Fruit fly (Drosophila melanogaster) whole organism, prepupa: Measurements from ENCODE around the gene Arl4.

ENCODE experiments used
- Blimp-1 ChIP-seq: fragments of 200-800 bp; sonication (Bioruptor generic); optimal IDR thresholded peaks from 3 replicates; lab custom pipeline; 2017; ENCODE audit warnings: missing biosample characterization, missing genetic modification characterization, mild to moderate bottlenecking, moderate library complexity, missing genetic modification reagents
- CG10631 ChIP-seq: fragments of 200-800 bp; sonication (Bioruptor generic); optimal IDR thresholded peaks from 2 replicates; lab custom pipeline; 2016; ENCODE audit warnings: missing biosample characterization, missing genetic modification characterization
- CG11294 ChIP-seq: fragments of 200-800 bp; sonication (Bioruptor generic); IDR thresholded peaks from 2 replicates; pipeline ENCODE4 v1.3.6; 2022; ENCODE audit warnings: missing biosample characterization, missing genetic modification characterization
- CG11762 ChIP-seq: fragments of 200-800 bp; sonication (Bioruptor generic); optimal IDR thresholded peaks from 3 replicates; lab custom pipeline; 2016; ENCODE audit warnings: missing biosample characterization, missing genetic modification characterization; ENCODE audit not compliant: insufficient read depth
- CG11902 ChIP-seq: fragments of 200-800 bp; sonication (Bioruptor generic); optimal IDR thresholded peaks from 3 replicates; lab custom pipeline; 2016; ENCODE audit warnings: missing biosample characterization, missing genetic modification characterization
- CG15336 ChIP-seq: fragments of 200-800 bp; sonication (Bioruptor generic); IDR thresholded peaks from 2 replicates; pipeline ENCODE4 v1.3.6; 2022; ENCODE audit warnings: missing biosample characterization, missing genetic modification characterization
- CG1621 ChIP-seq: fragments of 200-800 bp; sonication (Bioruptor generic); optimal IDR thresholded peaks from 3 replicates; lab custom pipeline; 2018; ENCODE audit warnings: missing biosample characterization, mild to moderate bottlenecking, missing genetic modification characterization
- CG16779 ChIP-seq: fragments of 200-800 bp; sonication (Bioruptor generic); optimal IDR thresholded peaks from 3 replicates; lab custom pipeline; 2017; ENCODE audit warnings: missing biosample characterization, mild to moderate bottlenecking, missing genetic modification characterization
- CG3032 ChIP-seq: fragments of 200-800 bp; optimal IDR thresholded peaks from 2 replicates; lab custom pipeline; 2019; ENCODE audit warnings: missing biosample characterization, mild to moderate bottlenecking, missing genetic modification characterization, moderate library complexity
- CG4318 ChIP-seq: fragments of 200-800 bp; sonication (Bioruptor generic); optimal IDR thresholded peaks from 3 replicates; lab custom pipeline; 2017; ENCODE audit warnings: missing biosample characterization, mild to moderate bottlenecking, missing genetic modification characterization
- CG6276 ChIP-seq: fragments of 200-800 bp; sonication (Bioruptor generic); optimal IDR thresholded peaks from 2 replicates; lab custom pipeline; 2017; ENCODE audit warnings: missing biosample characterization, mild to moderate bottlenecking, missing genetic modification characterization
- CG6808 ChIP-seq: fragments of 200-800 bp; sonication (Bioruptor generic); optimal IDR thresholded peaks from 3 replicates; lab custom pipeline; 2017; ENCODE audit warnings: missing biosample characterization, missing genetic modification characterization, mild to moderate bottlenecking, moderate library complexity, missing genetic modification reagents
- CG6854 ChIP-seq: fragments of 200-800 bp; sonication (Bioruptor generic); optimal IDR thresholded peaks from 2 replicates; lab custom pipeline; 2017; ENCODE audit warnings: missing biosample characterization, mild to moderate bottlenecking, missing genetic modification characterization
- CG8119 ChIP-seq: fragments of 200-800 bp; sonication (Bioruptor generic); IDR thresholded peaks from 3 replicates; pipeline ENCODE4 v1.3.6; 2022; ENCODE audit warnings: missing biosample characterization, missing genetic modification characterization
- CG8319 ChIP-seq: fragments of 200-800 bp; sonication (Bioruptor generic); optimal IDR thresholded peaks from 3 replicates; lab custom pipeline; 2016; ENCODE audit warnings: missing biosample characterization, missing genetic modification characterization
- Eip75B ChIP-seq: fragments of 200-800 bp; sonication (Bioruptor generic); optimal IDR thresholded peaks from 3 replicates; lab custom pipeline; 2016; ENCODE audit warnings: missing biosample characterization, missing genetic modification characterization
- Eip78C ChIP-seq: fragments of 200-800 bp; sonication (Bioruptor generic); peaks from one replicate; lab custom pipeline; 2016; ENCODE audit warnings: missing biosample characterization, missing genetic modification characterization
- Ets96B ChIP-seq: fragments of 200-800 bp; optimal IDR thresholded peaks from 2 replicates; lab custom pipeline; 2019; ENCODE audit warnings: missing biosample characterization, mild to moderate bottlenecking, missing genetic modification characterization, moderate library complexity
- Gug ChIP-seq: fragments of 200-800 bp; sonication (Bioruptor generic); IDR thresholded peaks from 2 replicates; pipeline ENCODE4 v1.3.6; 2022; ENCODE audit warnings: missing biosample characterization, missing genetic modification characterization
- Hr38 ChIP-seq: sonication (Bioruptor generic); optimal IDR thresholded peaks from 2 replicates; lab custom pipeline; 2016; ENCODE audit warnings: missing biosample characterization, missing genetic modification characterization
- Met ChIP-seq: fragments of 200-800 bp; sonication (Bioruptor generic); optimal IDR thresholded peaks from 3 replicates; lab custom pipeline; 2016; ENCODE audit warnings: missing biosample characterization, missing genetic modification characterization
- Smox ChIP-seq: fragments of 200-800 bp; sonication (Bioruptor generic); optimal IDR thresholded peaks from 3 replicates; lab custom pipeline; 2016; ENCODE audit warnings: missing biosample characterization, missing genetic modification characterization
- Sox14 ChIP-seq: fragments of 200-800 bp; sonication (Bioruptor generic); optimal IDR thresholded peaks from 3 replicates; lab custom pipeline; 2016; ENCODE audit warnings: missing biosample characterization, missing genetic modification characterization
- Sox15 ChIP-seq: fragments of 200-800 bp; sonication (Bioruptor generic); optimal IDR thresholded peaks from 3 replicates; lab custom pipeline; 2016; ENCODE audit warnings: missing biosample characterization, missing genetic modification characterization
- achi ChIP-seq: fragments of 200-800 bp; sonication (Bioruptor generic); optimal IDR thresholded peaks from 3 replicates; lab custom pipeline; 2016; ENCODE audit warnings: missing biosample characterization, missing genetic modification characterization
- cyc ChIP-seq: fragments of 200-800 bp; sonication (Bioruptor generic); optimal IDR thresholded peaks from 3 replicates; lab custom pipeline; 2016; ENCODE audit warnings: missing biosample characterization, missing genetic modification characterization
- eg ChIP-seq: fragments of 200-800 bp; sonication (Bioruptor generic); IDR thresholded peaks from 3 replicates; pipeline ENCODE4 v1.3.6; 2022; ENCODE audit warnings: missing biosample characterization, missing genetic modification characterization
- fd85E ChIP-seq: fragments of 200-800 bp; sonication (Bioruptor generic); optimal IDR thresholded peaks from 3 replicates; lab custom pipeline; 2016; ENCODE audit warnings: missing biosample characterization, missing genetic modification characterization
- spab ChIP-seq: fragments of 200-800 bp; sonication (Bioruptor generic); optimal IDR thresholded peaks from 2 replicates; lab custom pipeline; 2017; ENCODE audit warnings: missing biosample characterization, mild to moderate bottlenecking, missing genetic modification characterization, missing genetic modification reagents
- svp ChIP-seq: fragments of 200-800 bp; sonication (Bioruptor generic); peaks from one replicate; lab custom pipeline; 2016; ENCODE audit warnings: missing biosample characterization, missing genetic modification characterization
- topi ChIP-seq: fragments of 200-800 bp; sonication (Bioruptor generic); optimal IDR thresholded peaks from 3 replicates; lab custom pipeline; 2016; ENCODE audit warnings: missing biosample characterization, missing genetic modification characterization

The Arl4 gene

dm6 chr4:131958-132623 is 47.1 kb downstream of the Arl4 start, which contains the start of gene anne (continued):
- TF ChIP-seq Sox14 (GFP tag; lab: Kevin White, UChicago) (peak; percentile 33), CG8319 (GFP tag; lab: Kevin White, UChicago) (no peak), achi (no peak), svp (no peak)

- TF ChIP-seq CG15336 (no peak), Gug (GFP tag; lab: Robert Waterston, UW) (no peak), CG11902 (GFP tag; lab: Kevin White, UChicago) (no peak), Ets96B (tag; lab: Kevin White, UChicago) (no peak), Blimp-1 (no peak), CG6854 (GFP tag; lab: Kevin White, UChicago) (no peak), CG4318 (GFP tag; lab: Kevin White, UChicago) (no peak), CG10631 (GFP tag; lab: Kevin White, UChicago) (no peak), topi (GFP tag; lab: Kevin White, UChicago) (no peak), fd85E (GFP tag; lab: Kevin White, UChicago) (no peak)
These were observed 48.2 kb downstream of the Arl4 start for dm6 chr4:130990-131389.

dm6 chr4:130558-130957 is 48.6 kb downstream of the Arl4 start:
- TF ChIP-seq Met, result no peak
- TF ChIP-seq Sox15, result no peak
- no peak for TF ChIP-seq CG6276 (GFP tag; lab: Kevin White, UChicago)
- TF ChIP-seq CG8319 (GFP tag; lab: Kevin White, UChicago), result no peak
- no peak for TF ChIP-seq CG1621
- no peak for TF ChIP-seq eg (GFP tag; lab: Robert Waterston, UW)
- no peak for TF ChIP-seq CG11902 (GFP tag; lab: Kevin White, UChicago)
- TF ChIP-seq Sox14 (GFP tag; lab: Kevin White, UChicago), result no peak
- no peak for TF ChIP-seq CG6808 (GFP tag; lab: Kevin White, UChicago)
- TF ChIP-seq spab (GFP tag; lab: Kevin White, UChicago), result no peak
- TF ChIP-seq CG11762 (GFP tag; lab: Kevin White, UChicago), result no peak
- no peak for TF ChIP-seq Eip75B
- TF ChIP-seq Hr38 (GFP tag; lab: Kevin White, UChicago), result no peak
- no peak for TF ChIP-seq CG3032 (tag; lab: Kevin White, UChicago)
- TF ChIP-seq CG10631 (GFP tag; lab: Kevin White, UChicago), result no peak
- no peak for TF ChIP-seq CG11294 (GFP tag; lab: Robert Waterston, UW)
- TF ChIP-seq Smox (GFP tag; lab: Kevin White, UChicago), result no peak
- no peak for TF ChIP-seq CG8119 (GFP tag; lab: Robert Waterston, UW)
- TF ChIP-seq, all 60 proteins: peak for 0

- TF ChIP-seq CG16779 (tag; lab: Kevin White, UChicago), result no peak
- peak; percentile 19 for TF ChIP-seq CG3032 (tag; lab: Kevin White, UChicago)
- TF ChIP-seq Eip78C (GFP tag; lab: Kevin White, UChicago), result peak; percentile 60
- TF ChIP-seq Sox15, result no peak
- TF ChIP-seq CG11294 (GFP tag; lab: Robert Waterston, UW), result no peak
- TF ChIP-seq eg (GFP tag; lab: Robert Waterston, UW), result no peak
These were observed 49.4 kb downstream of the Arl4 start, which contains the start of gene Ank for dm6 chr4:129644-130272. Ank (minus strand) TSS chr4:129849.

dm6 chr4:128884-129457 is 50.2 kb downstream of the Arl4 start:
- TF ChIP-seq cyc (no peak), Eip78C (GFP tag; lab: Kevin White, UChicago) (peak; percentile 49)
